Fruit fly (Drosophila melanogaster) whole organism, larva: ENCODE data around the gene Nhe2.

Experiments used
- noc ChIP-seq: fragments of 200-800 bp; sonication (Bioruptor generic); optimal IDR thresholded peaks from 3 replicates; lab custom pipeline; 2019; ENCODE audit warnings: missing biosample characterization, mild to moderate bottlenecking, missing genetic modification characterization, moderate library complexity

Gene Nhe2

dm6 chr2L:21142972-21143385 lies 38.6 kb downstream of the Nhe2 start, which contains the start of gene pths:
Gene pths, plus strand, starts transcription at chr2L:21143229.
- TF ChIP-seq noc (tag; lab: Kevin White, UChicago) = no peak

- no peak for TF ChIP-seq noc (tag; lab: Kevin White, UChicago)
These were observed 43.9 kb downstream of the Nhe2 start, which contains the start of gene del for dm6 chr2L:21148242-21148641. Gene del, minus strand, starts transcription at chr2L:21148546.

dm6 chr2L:21149053-21149452 lies 44.7 kb downstream of the Nhe2 start:
- TF ChIP-seq noc (tag; lab: Kevin White, UChicago) = no peak

- TF ChIP-seq noc (tag; lab: Kevin White, UChicago) = no peak
These were observed 49.5 kb downstream of the Nhe2 start for dm6 chr2L:21153844-21154243.

- no peak for TF ChIP-seq noc (tag; lab: Kevin White, UChicago)
These were observed 52.0 kb downstream of the Nhe2 start, which contains the start of the genes Mpp6 and E2f2 for dm6 chr2L:21156156-21157040. Gene Mpp6, plus strand, starts transcription at chr2L:21156288. Gene E2f2, minus strand, starts transcription at chr2L:21156749.

- TF ChIP-seq noc (tag; lab: Kevin White, UChicago) = peak; percentile 96
These were observed 54.2 kb downstream of the Nhe2 start, which contains the start of the genes Coq3 and Pld3 for dm6 chr2L:21158554-21158953. Gene Coq3, minus strand, starts transcription at chr2L:21158611. Gene Pld3, plus strand, starts transcription at chr2L:21158847.

- no peak for TF ChIP-seq noc (tag; lab: Kevin White, UChicago)
These were observed 58.5 kb downstream of the Nhe2 start, which contains the start of gene Nbr for dm6 chr2L:21162875-21163274. Gene Nbr, minus strand, starts transcription at chr2L:21163083.

- TF ChIP-seq noc (tag; lab: Kevin White, UChicago) = no peak
These were observed 59.0 kb downstream of the Nhe2 start, which contains the start of gene Noc2 for dm6 chr2L:21163311-21163842. Gene Noc2, plus strand, starts transcription at chr2L:21163641.

- peak; percentile 17 for TF ChIP-seq noc (tag; lab: Kevin White, UChicago)
These were observed 62.1 kb downstream of the Nhe2 start for dm6 chr2L:21166422-21166821.

dm6 chr2L:21168295-21169159 lies 64.2 kb downstream of the Nhe2 start, which contains the start of the genes mAcon1, CG43345 and CG43346:
Gene mAcon1, plus strand, starts transcription at chr2L:21168570.
Gene CG43345, minus strand, starts transcription at chr2L:21168581.
Gene CG43346, minus strand, starts transcription at chr2L:21168581.
- TF ChIP-seq noc (tag; lab: Kevin White, UChicago) = peak; percentile 91

- TF ChIP-seq noc (tag; lab: Kevin White, UChicago) = no peak
These were observed 64.8 kb downstream of the Nhe2 start for dm6 chr2L:21169160-21169624.

dm6 chr2L:21169863-21170262 lies 65.5 kb downstream of the Nhe2 start:
- no peak for TF ChIP-seq noc (tag; lab: Kevin White, UChicago)

dm6 chr2L:21172922-21173321 lies 68.6 kb downstream of the Nhe2 start, which contains the start of gene CG31627:
Gene CG31627, plus strand, starts transcription at chr2L:21173222.
- no peak for TF ChIP-seq noc (tag; lab: Kevin White, UChicago)

- TF ChIP-seq noc (tag; lab: Kevin White, UChicago) = no peak
These were observed 74.3 kb downstream of the Nhe2 start for dm6 chr2L:21178436-21179216.
